Fruit fly (Drosophila melanogaster) whole organism, embryonic: ENCODE measurements around the gene Obp99c.

Experiments
- Antp ChIP-seq: fragments of 200-800 bp; sonication (Bioruptor generic); optimal IDR thresholded peaks from 3 replicates; lab custom pipeline; 2016; ENCODE audit warnings: missing biosample characterization, missing genetic modification characterization
- Awh ChIP-seq: fragments of 200-800 bp; sonication (Bioruptor generic); IDR thresholded peaks from 2 replicates; pipeline ENCODE4, ENCODE4 v1.3.6; 2022; ENCODE audit warnings: missing biosample characterization, missing genetic modification characterization
- CG13424 ChIP-seq: fragments of 200-800 bp; sonication (Bioruptor generic); optimal IDR thresholded peaks from 2 replicates; lab custom pipeline; 2019; ENCODE audit warnings: missing biosample characterization, mild to moderate bottlenecking, missing genetic modification characterization, moderate library complexity
- CG15514 ChIP-seq: fragments of 200-800 bp; sonication (Bioruptor generic); optimal IDR thresholded peaks from 3 replicates; lab custom pipeline; 2017; ENCODE audit warnings: missing biosample characterization, missing genetic modification characterization, mild to moderate bottlenecking, moderate library complexity, missing genetic modification reagents
- CG16813 ChIP-seq: fragments of 200-800 bp; sonication (Bioruptor generic); IDR thresholded peaks from 3 replicates; pipeline ENCODE4 v1.3.6; 2022; ENCODE audit warnings: missing biosample characterization, missing genetic modification characterization; ENCODE audit not compliant: partially characterized antibody
- CG17328 ChIP-seq: fragments of 200-800 bp; sonication (Bioruptor generic); IDR thresholded peaks from 2 replicates; pipeline ENCODE4 v1.3.6; 2022; ENCODE audit warnings: missing biosample characterization, missing genetic modification characterization
- CG17568 ChIP-seq: fragments of 200-800 bp; sonication (Bioruptor generic); optimal IDR thresholded peaks from 2 replicates; lab custom pipeline; 2018; ENCODE audit warnings: missing biosample characterization, mild to moderate bottlenecking, missing genetic modification characterization, moderate library complexity
- CG2116 ChIP-seq: fragments of 200-800 bp; sonication (Bioruptor generic); optimal IDR thresholded peaks from 3 replicates; lab custom pipeline; 2018; ENCODE audit warnings: missing biosample characterization, mild to moderate bottlenecking, missing genetic modification characterization
- CG30431 ChIP-seq: fragments of 200-800 bp; sonication (Bioruptor generic); optimal IDR thresholded peaks from 2 replicates; lab custom pipeline; 2017; ENCODE audit warnings: missing biosample characterization, missing genetic modification characterization
- CG32772 ChIP-seq: fragments of 200-800 bp; sonication (Bioruptor generic); IDR thresholded peaks from 2 replicates; pipeline ENCODE4 v1.3.6; 2022; ENCODE audit warnings: missing biosample characterization, missing genetic modification characterization
- CG4328 ChIP-seq: fragments of 200-800 bp; sonication (Bioruptor generic); optimal IDR thresholded peaks from 3 replicates; lab custom pipeline; 2017; ENCODE audit warnings: missing biosample characterization, missing genetic modification reagents, missing genetic modification characterization
- CG4820 ChIP-seq: fragments of 200-800 bp; sonication (Bioruptor generic); optimal IDR thresholded peaks from 3 replicates; lab custom pipeline; 2016; ENCODE audit warnings: missing biosample characterization, missing genetic modification characterization
- CG5245 ChIP-seq: fragments of 200-800 bp; sonication (Bioruptor generic); optimal IDR thresholded peaks from 3 replicates; lab custom pipeline; 2016; ENCODE audit warnings: missing biosample characterization, missing genetic modification characterization
- CG8944 ChIP-seq: fragments of 200-800 bp; sonication (Bioruptor generic); optimal IDR thresholded peaks from 3 replicates; lab custom pipeline; 2016; ENCODE audit warnings: missing biosample characterization, missing genetic modification characterization
- HLH3B ChIP-seq: fragments of 200-800 bp; sonication (Bioruptor generic); IDR thresholded peaks from 2 replicates; pipeline ENCODE4 v1.3.6; 2022; ENCODE audit warnings: missing biosample characterization, missing genetic modification characterization
- Hmr ChIP-seq: fragments of 200-800 bp; sonication (Bioruptor generic); optimal IDR thresholded peaks from 3 replicates; lab custom pipeline; 2017; ENCODE audit warnings: mild to moderate bottlenecking, missing biosample characterization, missing genetic modification reagents, missing genetic modification characterization
- Max ChIP-seq: fragments of 200-800 bp; sonication (Bioruptor generic); optimal IDR thresholded peaks from 2 replicates; lab custom pipeline; 2016; ENCODE audit warnings: missing biosample characterization, mild to moderate bottlenecking, missing genetic modification characterization
- Ptx1 ChIP-seq: fragments of 200-800 bp; sonication (Bioruptor generic); IDR thresholded peaks from 2 replicates; pipeline ENCODE4 v1.3.6; 2022; ENCODE audit warnings: missing biosample characterization, missing genetic modification characterization
- Sry-δ ChIP-seq: fragments of 200-800 bp; sonication (Bioruptor generic); optimal IDR thresholded peaks from 2 replicates; lab custom pipeline; 2016; ENCODE audit warnings: missing biosample characterization, missing genetic modification characterization
- Ssrp ChIP-seq: fragments of 200-800 bp; sonication (Bioruptor generic); optimal IDR thresholded peaks from 2 replicates; lab custom pipeline; 2018; ENCODE audit warnings: missing biosample characterization, mild to moderate bottlenecking, missing genetic modification characterization, moderate library complexity
- Stat92E ChIP-seq, 3 experiments: fragments of >200 bp in 2 of 3; fragments of 200-800 bp in 1 of 3; sonication (Bioruptor generic) in 1 of 3; optimal IDR thresholded peaks; 2 replicates each; lab custom pipeline; 2017 to 2019; ENCODE audit warnings: missing biosample characterization in 3 of 3, missing genetic modification characterization in 3 of 3, mild to moderate bottlenecking in 1 of 3, moderate library complexity in 1 of 3
- Usf ChIP-seq: fragments of 200-800 bp; sonication (Bioruptor generic); optimal IDR thresholded peaks from 2 replicates; lab custom pipeline; 2017; ENCODE audit warnings: missing genotype, missing biosample characterization, missing genetic modification characterization
- al ChIP-seq: fragments of 200-800 bp; sonication (Bioruptor generic); IDR thresholded peaks from 2 replicates; pipeline ENCODE4 v1.3.6; 2022; ENCODE audit warnings: missing biosample characterization, missing genetic modification characterization
- ara ChIP-seq: fragments of 200-800 bp; sonication (Bioruptor generic); IDR thresholded peaks from 2 replicates; pipeline ENCODE4 v1.3.6; 2022; ENCODE audit warnings: missing biosample characterization, missing genetic modification characterization
- bigmax ChIP-seq: fragments of 200-800 bp; sonication (Bioruptor generic); optimal IDR thresholded peaks from 2 replicates; lab custom pipeline; 2018; ENCODE audit warnings: missing biosample characterization, mild to moderate bottlenecking, missing genetic modification characterization
- btn ChIP-seq: fragments of 200-800 bp; sonication (Bioruptor generic); optimal IDR thresholded peaks from 2 replicates; lab custom pipeline; 2016; ENCODE audit warnings: missing biosample characterization, missing genetic modification characterization
- caup ChIP-seq: fragments of 200-800 bp; sonication (Bioruptor generic); optimal IDR thresholded peaks from 3 replicates; lab custom pipeline; 2017; ENCODE audit warnings: missing biosample characterization, mild to moderate bottlenecking, missing genetic modification characterization, moderate library complexity; ENCODE audit not compliant: severe bottlenecking
- chm ChIP-seq: fragments of 200-800 bp; sonication (Bioruptor generic); IDR thresholded peaks from 2 replicates; pipeline ENCODE4 v1.3.6; 2022; ENCODE audit warnings: missing biosample characterization, missing genetic modification characterization
- ci ChIP-seq: fragments of 200-800 bp; sonication (Bioruptor generic); IDR thresholded peaks from 3 replicates; pipeline ENCODE4 v1.3.6; 2022; ENCODE audit warnings: missing biosample characterization, missing genetic modification characterization
- corto ChIP-seq: fragments of 200-800 bp; sonication (Bioruptor generic); optimal IDR thresholded peaks from 2 replicates; lab custom pipeline; 2016; ENCODE audit warnings: missing biosample characterization, mild to moderate bottlenecking, missing genetic modification characterization, moderate library complexity
- dimm ChIP-seq: fragments of 200-800 bp; sonication (Bioruptor generic); IDR thresholded peaks from 2 replicates; pipeline ENCODE4 v1.3.6; 2022; ENCODE audit warnings: missing biosample characterization, missing genetic modification characterization
- dysf ChIP-seq: fragments of 200-800 bp; sonication (Bioruptor generic); IDR thresholded peaks from 3 replicates; pipeline ENCODE4 v1.3.6; 2022; ENCODE audit warnings: missing biosample characterization, missing genetic modification characterization
- ems ChIP-seq: fragments of 200-800 bp; sonication (Bioruptor generic); optimal IDR thresholded peaks from 3 replicates; lab custom pipeline; 2016; ENCODE audit warnings: missing biosample characterization, missing genetic modification characterization
- exex ChIP-seq: fragments of 200-800 bp; sonication (Bioruptor generic); optimal IDR thresholded peaks from 4 replicates; lab custom pipeline; 2018; ENCODE audit warnings: missing biosample characterization, mild to moderate bottlenecking, missing genetic modification characterization, moderate library complexity
- ftz-f1 ChIP-seq: fragments of 200-800 bp; sonication (Bioruptor generic); optimal IDR thresholded peaks from 2 replicates; lab custom pipeline; 2016; ENCODE audit warnings: missing biosample characterization, missing genetic modification characterization
- gro ChIP-seq: fragments of 200-800 bp; sonication (Bioruptor generic); optimal IDR thresholded peaks from 2 replicates; lab custom pipeline; 2016; ENCODE audit warnings: missing biosample characterization, missing genetic modification characterization
- onecut ChIP-seq: fragments of 200-800 bp; sonication (Bioruptor generic); IDR thresholded peaks from 2 replicates; pipeline ENCODE4 v1.3.6; 2022; ENCODE audit warnings: missing biosample characterization, missing genetic modification characterization
- pb ChIP-seq: fragments of 200-800 bp; sonication (Bioruptor generic); optimal IDR thresholded peaks from 3 replicates; lab custom pipeline; 2016; ENCODE audit warnings: missing biosample characterization, missing genetic modification characterization
- sc ChIP-seq, 3 experiments: fragments of >200 bp in 2 of 3; fragments of 200-800 bp in 1 of 3; sonication (Bioruptor generic) in 1 of 3; optimal IDR thresholded peaks; 2 replicates in 2 of 3; 3 replicates in 1 of 3; lab custom pipeline; 2017; ENCODE audit warnings: mild to moderate bottlenecking in 1 of 3, missing biosample characterization in 1 of 3, missing genetic modification characterization in 1 of 3, missing genetic modification reagents in 1 of 3
- schlank ChIP-seq: fragments of 200-800 bp; sonication (Bioruptor generic); optimal IDR thresholded peaks from 2 replicates; lab custom pipeline; 2018; ENCODE audit warnings: missing biosample characterization, mild to moderate bottlenecking, missing genetic modification characterization
- sens ChIP-seq: fragments of 200-800 bp; sonication (Bioruptor generic); peaks from one replicate; lab custom pipeline; 2016; ENCODE audit warnings: missing biosample characterization, missing genetic modification characterization
- seq ChIP-seq: fragments of 200-800 bp; sonication (Bioruptor generic); IDR thresholded peaks from 2 replicates; pipeline ENCODE4 v1.3.6; 2022; ENCODE audit warnings: missing biosample characterization, missing genetic modification characterization
- sim ChIP-seq: fragments of 200-800 bp; sonication (Bioruptor generic); IDR thresholded peaks from 2 replicates; pipeline ENCODE4 v1.3.6; 2022; ENCODE audit warnings: missing biosample characterization, missing genetic modification characterization
- sr ChIP-seq: fragments of 200-800 bp; sonication (Bioruptor generic); IDR thresholded peaks from 3 replicates; pipeline ENCODE4 v1.3.6; 2022; ENCODE audit warnings: missing biosample characterization, missing genetic modification characterization
- stc ChIP-seq: fragments of 200-800 bp; sonication (Bioruptor generic); IDR thresholded peaks from 2 replicates; pipeline ENCODE4 v1.3.6; 2022; ENCODE audit warnings: missing biosample characterization, missing genetic modification characterization
- trem ChIP-seq: fragments of 200-800 bp; optimal IDR thresholded peaks from 3 replicates; lab custom pipeline; 2019; ENCODE audit warnings: missing biosample characterization, mild to moderate bottlenecking, missing genetic modification characterization, moderate library complexity
- trh ChIP-seq: fragments of 200-800 bp; sonication (Bioruptor generic); optimal IDR thresholded peaks from 2 replicates; lab custom pipeline; 2016; ENCODE audit warnings: missing biosample characterization, missing genetic modification characterization
- wor ChIP-seq: fragments of 200-800 bp; sonication (Bioruptor generic); IDR thresholded peaks from 2 replicates; pipeline ENCODE4 v1.3.6; 2022; ENCODE audit warnings: missing biosample characterization, missing genetic modification characterization
- yki ChIP-seq: fragments of >200 bp; optimal IDR thresholded peaks from 3 replicates; lab custom pipeline; 2018
- z ChIP-seq: fragments of 200-800 bp; sonication (Bioruptor generic); IDR thresholded peaks from 3 replicates; pipeline ENCODE4 v1.3.6; 2022; ENCODE audit warnings: missing biosample characterization, missing genetic modification characterization
- zen ChIP-seq: fragments of 200-800 bp; sonication (Bioruptor generic); optimal IDR thresholded peaks from 3 replicates; lab custom pipeline; 2018; ENCODE audit warnings: missing biosample characterization, mild to moderate bottlenecking, missing genetic modification characterization, moderate library complexity

Obp99c gene

dm6 chr3R:29736678-29737093 lies 47.6 kb upstream of the Obp99c start, which contains the start of the genes CG7601 and CIA30 (continued):
- TF ChIP-seq CG16813 (0 out of 3 replicates have a peak, but pooled peaks have one; percentile 32), CG17568 (GFP tag; lab: Kevin White, UChicago) (no peak), Ptx1 (GFP tag; lab: Robert Waterston, UW) (peak; percentile 100), caup (peak; percentile 98), HLH3B (GFP tag; lab: Robert Waterston, UW) (peak; percentile 100), Ssrp (tag; lab: Kevin White, UChicago) (peak; percentile 96), al (peak; percentile 100), sr (GFP tag; lab: Robert Waterston, UW) (peak; percentile 100), trh (peak; percentile 97), trem (tag; lab: Kevin White, UChicago) (peak; percentile 95), zen (tag; lab: Kevin White, UChicago) (peak; percentile 99), exex (tag; lab: Kevin White, UChicago) (peak; percentile 96), CG5245 (peak; percentile 99), CG13424 (tag; lab: Kevin White, UChicago) (peak; percentile 98), CG30431 (GFP tag; lab: Kevin White, UChicago) (peak; percentile 95), chm (GFP tag; lab: Robert Waterston, UW) (peak; percentile 100), Usf (GFP tag; lab: Kevin White, UChicago) (peak; percentile 93), Sry-δ (GFP tag; lab: Kevin White, UChicago) (peak; percentile 82), CG2116 (GFP tag; lab: Kevin White, UChicago) (peak; percentile 80), Antp (GFP tag; lab: Kevin White, UChicago) (peak; percentile 99), CG32772 (peak; percentile 100), z (GFP tag; lab: Robert Waterston, UW) (peak; percentile 90), pb (peak; percentile 99), sim (GFP tag; lab: Robert Waterston, UW) (peak; percentile 99), yki (lab: Kevin White, UChicago) (no peak), schlank (tag; lab: Kevin White, UChicago) (peak; percentile 97), ems (peak; percentile 98), btn (GFP tag; lab: Kevin White, UChicago) (peak; percentile 99), Awh (GFP tag; lab: Robert Waterston, UW) (peak; percentile 100), seq (GFP tag; lab: Robert Waterston, UW) (peak; percentile 100), sens (peak; percentile 100), dimm (GFP tag; lab: Robert Waterston, UW) (peak; percentile 100), ci (GFP tag; lab: Robert Waterston, UW) (peak; percentile 100), CG17328 (peak; percentile 99), CG4820 (GFP tag; lab: Kevin White, UChicago) (peak; percentile 98), ftz-f1 (GFP tag; lab: Kevin White, UChicago) (peak; percentile 78), CG8944 (peak; percentile 99), corto (GFP tag; lab: Kevin White, UChicago) (peak; percentile 88), dysf (peak; percentile 100), ara (GFP tag; lab: Robert Waterston, UW) (peak; percentile 100), Max (GFP tag; lab: Kevin White, UChicago) (peak; percentile 99), stc (GFP tag; lab: Robert Waterston, UW) (peak; percentile 100), CG15514 (peak; percentile 93), gro (GFP tag; lab: Kevin White, UChicago) (peak; percentile 99), Hmr (peak; percentile 98), onecut (peak; percentile 99), bigmax (peak; percentile 70), wor (GFP tag; lab: Robert Waterston, UW) (peak; percentile 99), sc (optimal IDR thresholded peaks at IDR 0.05; lab: Kevin White, UChicago) (no peak), sc (GFP tag; optimal IDR thresholded peaks at IDR 0.05; lab: Kevin White, UChicago) (peak; percentile 91), CG4328 (GFP tag; lab: Kevin White, UChicago) (peak; percentile 98), Stat92E (GFP tag; optimal IDR thresholded peaks at IDR 0.05; lab: Kevin White, UChicago) (peak in 1 of 3 experiments; percentile 91)
